Fruit fly (Drosophila melanogaster): ENCODE data around the gene Indy-2.

- TF ChIP-seq CTCF (optimal IDR thresholded peaks at IDR 0.05), result no peak
- TF ChIP-seq CG8478 (optimal IDR thresholded peaks at IDR 0.05), result no peak
These were observed 10.8 kb upstream of the Indy-2 start, which contains the start of gene idc for dm6 chr3R:20031764-20032079.
